Fruit fly (Drosophila melanogaster): ENCODE measurements around the gene rtet.

rtet gene

dm6 chr3R:21133951-21134350 lies 25.7 kb downstream of the rtet start, which contains the start of gene Usp8 (continued):
- TF ChIP-seq dmrt11E (tag; optimal IDR thresholded peaks at IDR 0.05) (peak; percentile 29), sens (GFP tag) (peak; percentile 18), CG14710 (tag; optimal IDR thresholded peaks at IDR 0.05) (peak; percentile 61), shn (GFP tag; optimal IDR thresholded peaks at IDR 0.05) (no peak), CG13123 (GFP tag; optimal IDR thresholded peaks at IDR 0.05) (no peak), gcm (GFP tag; optimal IDR thresholded peaks at IDR 0.05) (peak; percentile 23), pzg (GFP tag; optimal IDR thresholded peaks at IDR 0.05) (peak; percentile 24), sob (GFP tag; IDR thresholded peaks at IDR 0.05) (no peak), grau (tag; optimal IDR thresholded peaks at IDR 0.05) (peak; percentile 55), CG30431 (GFP tag; optimal IDR thresholded peaks at IDR 0.05) (no peak), Nf-YC (tag; optimal IDR thresholded peaks at IDR 0.05) (peak; percentile 54), Antp (GFP tag; optimal IDR thresholded peaks at IDR 0.05) (no peak), CG2129 (GFP tag; IDR thresholded peaks at IDR 0.05; ENCODE audit: partially characterized antibody) (no peak), trem (tag; optimal IDR thresholded peaks at IDR 0.05) (peak; percentile 38), Neu2 (GFP tag; optimal IDR thresholded peaks at IDR 0.05; ENCODE audit: borderline replicate concordance) (no peak), Med (GFP tag) (peak; percentile 33), phol (tag; optimal IDR thresholded peaks at IDR 0.05) (peak; percentile 68), CG10979 (tag; optimal IDR thresholded peaks at IDR 0.05) (peak; percentile 39), CG9609 (GFP tag; optimal IDR thresholded peaks at IDR 0.05) (no peak), zen (tag; optimal IDR thresholded peaks at IDR 0.05) (peak; percentile 26), BEAF-32 (GFP tag; optimal IDR thresholded peaks at IDR 0.05) (peak; percentile 13), CG12391 (tag; optimal IDR thresholded peaks at IDR 0.05) (peak; percentile 76), CG15269 (tag; optimal IDR thresholded peaks at IDR 0.05) (no peak), crol (GFP tag; IDR thresholded peaks at IDR 0.05) (no peak), Abd-B (GFP tag; optimal IDR thresholded peaks at IDR 0.05) (peak; percentile 28), CG4820 (GFP tag; optimal IDR thresholded peaks at IDR 0.05) (no peak), HLH4C (GFP tag; IDR thresholded peaks at IDR 0.05; ENCODE audit: partially characterized antibody) (0 out of 3 replicates have a peak, but pooled peaks have one; percentile 47), Dref (GFP tag; IDR thresholded peaks at IDR 0.05) (peak; percentile 65), PHDP (tag; optimal IDR thresholded peaks at IDR 0.05) (peak; percentile 8), Xbp1 (GFP tag; optimal IDR thresholded peaks at IDR 0.05) (peak; percentile 34), CG12104 (GFP tag; optimal IDR thresholded peaks at IDR 0.05) (peak; percentile 25), CG18764 (GFP tag; optimal IDR thresholded peaks at IDR 0.05) (peak; percentile 39), CG10959 (GFP tag; IDR thresholded peaks at IDR 0.05) (no peak), CG15479 (GFP tag; optimal IDR thresholded peaks at IDR 0.05) (peak; percentile 71), stwl (tag; optimal IDR thresholded peaks at IDR 0.05) (peak; percentile 17), lola (GFP tag; optimal IDR thresholded peaks at IDR 0.05) (peak in 1 of 3 experiments; percentile 63), CG4854 (GFP tag; optimal IDR thresholded peaks at IDR 0.05) (no peak), Dp (GFP tag; optimal IDR thresholded peaks at IDR 0.05) (peak; percentile 10), CG6689 (GFP tag; IDR thresholded peaks at IDR 0.05) (0 out of 2 replicates have a peak, but pooled peaks have one; percentile 7), Sry-β (GFP tag; optimal IDR thresholded peaks at IDR 0.05) (peak; percentile 95), ro (GFP tag; IDR thresholded peaks at IDR 0.05) (no peak), oc (tag; optimal IDR thresholded peaks at IDR 0.05) (no peak), Ets97D (GFP tag; optimal IDR thresholded peaks at IDR 0.05) (no peak), ase (GFP tag; IDR thresholded peaks at IDR 0.05) (0 out of 3 replicates have a peak, but pooled peaks have one; percentile 10), CG30020 (tag; optimal IDR thresholded peaks at IDR 0.05) (peak; percentile 64), CG2120 (GFP tag; optimal IDR thresholded peaks at IDR 0.05) (peak; percentile 33), nerfin-1 (tag; optimal IDR thresholded peaks at IDR 0.05) (peak; percentile 11), CG10654 (GFP tag; optimal IDR thresholded peaks at IDR 0.05) (peak; percentile 15), CG9727 (GFP tag; optimal IDR thresholded peaks at IDR 0.05) (peak; percentile 42), crp (GFP tag; optimal IDR thresholded peaks at IDR 0.05) (peak in 1 of 2 experiments; percentile 74)
